Worm (Caenorhabditis elegans): Measurements from ENCODE around the gene srh-55.

Gene srh-55

DNA sequence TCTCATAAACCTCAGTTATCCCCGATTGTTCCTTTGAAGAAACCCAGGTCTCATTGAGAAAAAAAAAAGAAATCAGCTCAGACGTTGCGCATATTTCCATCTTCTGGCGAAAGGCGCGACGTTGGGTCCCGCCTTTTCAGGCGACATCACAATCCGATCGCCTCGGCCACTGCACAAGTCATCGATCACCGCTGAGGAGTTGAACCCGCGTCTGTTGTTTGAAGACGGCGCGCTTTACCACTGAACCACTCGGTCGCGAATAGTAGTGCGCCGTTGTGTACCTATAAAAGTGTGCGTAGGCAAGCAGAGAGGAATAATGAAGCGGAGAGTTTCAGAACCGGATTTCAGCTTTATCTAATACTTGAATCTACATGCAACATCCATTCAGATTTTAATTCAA lies 37.5 kb downstream of the srh-55 start, which contains the start of gene Y75B12B.11 (continued):
- TF ChIP-seq npax-4 (tag; optimal IDR thresholded peaks at IDR 0.05) (peak; percentile 74), F13H6.1 (tag; optimal IDR thresholded peaks at IDR 0.05) (peak; percentile 81), elt-4 (tag; optimal IDR thresholded peaks at IDR 0.05) (peak; percentile 82), sdc-2 (tag; optimal IDR thresholded peaks at IDR 0.05) (peak; percentile 84), tbx-7 (tag; optimal IDR thresholded peaks at IDR 0.05) (peak; percentile 59), syd-9 (tag; optimal IDR thresholded peaks at IDR 0.05) (peak; percentile 91), K02D7.2 (tag; optimal IDR thresholded peaks at IDR 0.05) (peak; percentile 85), dve-1 (tag; optimal IDR thresholded peaks at IDR 0.05) (peak; percentile 87), ceh-30 (tag; optimal IDR thresholded peaks at IDR 0.05) (peak; percentile 82), unc-3 (GFP tag; conservative IDR thresholded peaks at IDR 0.05) (peak; percentile 54; the same call in 1 of the 2 replicates), unc-3 (tag; optimal IDR thresholded peaks at IDR 0.05) (peak; percentile 71), ceh-9 (tag; optimal IDR thresholded peaks at IDR 0.05) (peak; percentile 68), sox-2 (GFP tag; IDR thresholded peaks at IDR 0.05) (peak; percentile 62; the same call in 1 of the 2 replicates), hlh-30 (tag; optimal IDR thresholded peaks at IDR 0.05; ENCODE audit: insufficient read depth) (peak; percentile 67), ets-4 (tag; optimal IDR thresholded peaks at IDR 0.05) (peak; percentile 69), fax-1 (tag; optimal IDR thresholded peaks at IDR 0.05) (peak; percentile 82)

DNA sequence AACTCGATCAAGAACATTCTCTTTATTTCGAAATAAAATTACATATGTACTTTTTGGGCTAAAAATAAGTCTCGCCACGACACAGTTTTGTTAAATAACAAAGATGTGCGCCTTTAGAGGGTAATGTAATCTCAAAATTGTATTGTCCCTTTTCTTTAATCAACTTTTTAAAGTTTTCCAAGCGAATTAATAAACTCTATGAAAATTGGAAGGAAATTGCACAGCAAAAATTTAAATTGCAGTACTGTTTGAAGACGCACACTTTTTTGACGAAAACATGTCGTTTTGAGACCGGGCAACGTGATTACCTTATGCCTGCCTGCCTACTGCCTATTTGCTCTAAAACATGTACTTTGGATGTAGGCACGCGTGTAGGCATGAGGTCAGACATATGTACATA lies 38.6 kb downstream of the srh-55 start:
- TF ChIP-seq fkh-6 (tag; optimal IDR thresholded peaks at IDR 0.05), result no peak
- no peak for TF ChIP-seq tbx-2 (tag; optimal IDR thresholded peaks at IDR 0.05)
- TF ChIP-seq K02D7.2 (tag; optimal IDR thresholded peaks at IDR 0.05), result no peak
- no peak for TF ChIP-seq pha-2 (tag; optimal IDR thresholded peaks at IDR 0.05)
- TF ChIP-seq sox-2 (GFP tag; IDR thresholded peaks at IDR 0.05), result no peak
- TF ChIP-seq ceh-31 (tag; optimal IDR thresholded peaks at IDR 0.05), result no peak
- TF ChIP-seq hlh-30 (tag; optimal IDR thresholded peaks at IDR 0.05; ENCODE audit: insufficient read depth), result no peak
- TF ChIP-seq sox-4 (tag; optimal IDR thresholded peaks at IDR 0.05), result no peak
- no peak for TF ChIP-seq pag-3 (tag; optimal IDR thresholded peaks at IDR 0.05; ENCODE audit: borderline replicate concordance)
- TF ChIP-seq fkh-10 (GFP tag; optimal IDR thresholded peaks at IDR 0.05), result no peak
- no peak for TF ChIP-seq ztf-16 (tag; optimal IDR thresholded peaks at IDR 0.05)
- TF ChIP-seq unc-42 (tag; optimal IDR thresholded peaks at IDR 0.05), result no peak
- TF ChIP-seq ceh-34 (tag; optimal IDR thresholded peaks at IDR 0.05), result no peak
- TF ChIP-seq ceh-14 (tag; optimal IDR thresholded peaks at IDR 0.05), result no peak
- TF ChIP-seq hlh-8 (tag; optimal IDR thresholded peaks at IDR 0.05), result no peak
- TF ChIP-seq ceh-30 (tag; optimal IDR thresholded peaks at IDR 0.05), result no peak
- no peak for TF ChIP-seq hlh-15 (tag; optimal IDR thresholded peaks at IDR 0.05)
- no peak for TF ChIP-seq elt-2 (tag; optimal IDR thresholded peaks at IDR 0.05)
- TF ChIP-seq unc-55 (GFP tag; optimal IDR thresholded peaks at IDR 0.05), result no peak
- TF ChIP-seq pha-4 (tag; optimal IDR thresholded peaks at IDR 0.05), result no peak

DNA sequence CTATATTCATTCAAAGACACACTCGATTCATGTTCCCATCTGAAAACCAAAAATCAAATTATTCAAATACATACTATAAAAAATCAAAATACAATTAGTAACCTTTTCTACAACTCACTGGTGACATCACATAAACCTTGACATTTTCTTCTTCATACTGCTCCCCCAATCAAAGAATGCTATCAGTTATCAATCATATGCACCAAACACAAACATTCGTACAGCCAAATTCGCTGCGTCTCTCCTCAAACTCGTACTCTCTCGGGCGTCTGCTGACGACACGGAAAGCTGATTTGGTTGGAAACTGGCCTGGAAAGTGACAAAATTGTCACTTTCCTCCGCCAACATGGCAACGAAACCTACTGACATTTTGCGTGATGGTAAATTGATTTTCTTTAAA lies 39.0 kb downstream of the srh-55 start, which contains the start of gene plc-2:
Gene plc-2 (plus strand): TSS at position 196 of the 400 bp plus-strand sequence.
- TF ChIP-seq ceh-9 (tag; optimal IDR thresholded peaks at IDR 0.05), result no peak
- TF ChIP-seq rnt-1 (tag; optimal IDR thresholded peaks at IDR 0.05), result no peak
- TF ChIP-seq ceh-2 (tag; optimal IDR thresholded peaks at IDR 0.05), result no peak
- TF ChIP-seq npax-4 (tag; optimal IDR thresholded peaks at IDR 0.05), result no peak
- TF ChIP-seq sdc-2 (tag; optimal IDR thresholded peaks at IDR 0.05), result no peak
- TF ChIP-seq mec-3 (tag; optimal IDR thresholded peaks at IDR 0.05; ENCODE audit: borderline replicate concordance), result no peak
- TF ChIP-seq T23F11.4 (GFP tag; optimal IDR thresholded peaks at IDR 0.05), result no peak
- TF ChIP-seq pha-4 (tag; optimal IDR thresholded peaks at IDR 0.05), result no peak
- TF ChIP-seq ceh-30 (tag; optimal IDR thresholded peaks at IDR 0.05), result no peak

DNA sequence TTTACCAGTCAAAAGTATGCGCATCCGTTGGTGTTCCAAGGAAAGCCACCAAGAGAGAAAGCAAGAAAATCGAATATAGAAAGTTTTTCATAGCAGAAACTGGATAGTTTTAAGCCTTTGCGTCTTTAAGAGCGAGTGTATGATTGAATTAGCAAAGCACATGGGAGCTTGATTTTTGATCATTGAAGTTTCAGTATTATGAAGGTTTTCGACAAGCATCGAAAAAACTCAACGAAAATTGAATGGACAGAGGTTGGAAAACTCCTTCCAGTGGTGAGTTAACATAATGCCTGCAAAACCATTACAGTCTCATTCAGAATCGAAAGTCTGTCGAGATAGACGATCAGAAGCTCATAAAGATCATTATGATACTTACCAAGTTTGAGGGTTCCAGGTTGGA lies 40.5 kb downstream of the srh-55 start, which contains the start of gene Y75B12B.13:
Gene Y75B12B.13 (minus strand): TSS at position 101 of the 400 bp plus-strand sequence.
- TF ChIP-seq eyg-1 (tag; optimal IDR thresholded peaks at IDR 0.05) (no peak), K02D7.2 (tag; optimal IDR thresholded peaks at IDR 0.05) (no peak), unc-86 (tag; optimal IDR thresholded peaks at IDR 0.05) (no peak), C08G9.2 (tag; optimal IDR thresholded peaks at IDR 0.05) (no peak), fkh-10 (GFP tag; optimal IDR thresholded peaks at IDR 0.05) (no peak), hlh-6 (tag; optimal IDR thresholded peaks at IDR 0.05) (no peak), sox-4 (tag; optimal IDR thresholded peaks at IDR 0.05) (no peak), unc-3 (GFP tag; conservative IDR thresholded peaks at IDR 0.05) (no peak), unc-3 (tag; optimal IDR thresholded peaks at IDR 0.05) (no peak), tbx-2 (tag; optimal IDR thresholded peaks at IDR 0.05) (no peak), pag-3 (tag; optimal IDR thresholded peaks at IDR 0.05; ENCODE audit: borderline replicate concordance) (no peak), ceh-48 (tag; optimal IDR thresholded peaks at IDR 0.05) (no peak), ceh-30 (tag; optimal IDR thresholded peaks at IDR 0.05) (no peak), sox-2 (GFP tag; IDR thresholded peaks at IDR 0.05) (no peak), C38D4.7 (GFP tag; optimal IDR thresholded peaks at IDR 0.05) (no peak)
